Fruit fly (Drosophila melanogaster): Measurements from ENCODE around the gene strat.

DNA sequence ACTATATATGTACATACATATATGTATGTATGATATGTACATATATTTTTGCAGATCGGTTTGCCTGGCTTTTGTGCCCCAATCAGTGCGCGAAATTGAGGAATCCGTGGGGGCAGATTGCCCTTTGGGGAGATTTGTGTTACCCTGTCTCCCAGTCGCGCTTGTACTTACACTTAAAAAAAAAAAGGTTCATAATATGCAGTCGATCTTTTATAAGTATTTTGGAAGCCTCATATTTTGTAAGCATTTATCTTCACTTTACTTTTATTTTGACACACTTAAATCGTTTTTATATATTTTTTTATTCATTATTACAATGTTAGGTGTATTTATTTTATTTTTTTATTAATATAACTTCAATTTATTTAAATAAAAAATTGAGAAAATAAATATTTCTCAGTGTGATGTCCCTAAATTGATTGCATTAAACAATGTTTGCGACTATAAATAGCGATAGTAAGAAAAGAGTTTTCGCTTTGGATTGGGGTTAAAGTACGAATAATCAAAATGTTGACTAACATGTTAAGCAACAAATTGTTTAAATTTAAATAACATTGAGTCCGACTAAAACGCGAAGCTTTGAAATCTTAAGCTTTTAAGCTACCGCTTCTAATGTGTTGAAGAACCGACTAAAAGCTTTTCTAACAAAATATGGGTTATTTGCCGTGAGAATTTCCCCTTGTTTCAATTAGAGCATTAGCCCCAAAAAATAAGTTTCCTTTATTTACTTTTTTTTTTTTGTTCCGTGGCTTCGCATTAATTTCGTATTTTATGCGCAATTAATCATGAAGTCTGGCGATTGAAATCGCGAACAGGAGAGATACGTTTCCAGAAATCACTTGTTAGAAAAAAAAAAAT is 6.5 kb downstream of the strat start:
- no peak for TF ChIP-seq CTCF (optimal IDR thresholded peaks at IDR 0.05)
- no peak for TF ChIP-seq CG8478 (optimal IDR thresholded peaks at IDR 0.05)

Measured in S2 (cell line).